Worm (Caenorhabditis elegans): Measurements from ENCODE around the gene his-24.

Gene his-24

DNA sequence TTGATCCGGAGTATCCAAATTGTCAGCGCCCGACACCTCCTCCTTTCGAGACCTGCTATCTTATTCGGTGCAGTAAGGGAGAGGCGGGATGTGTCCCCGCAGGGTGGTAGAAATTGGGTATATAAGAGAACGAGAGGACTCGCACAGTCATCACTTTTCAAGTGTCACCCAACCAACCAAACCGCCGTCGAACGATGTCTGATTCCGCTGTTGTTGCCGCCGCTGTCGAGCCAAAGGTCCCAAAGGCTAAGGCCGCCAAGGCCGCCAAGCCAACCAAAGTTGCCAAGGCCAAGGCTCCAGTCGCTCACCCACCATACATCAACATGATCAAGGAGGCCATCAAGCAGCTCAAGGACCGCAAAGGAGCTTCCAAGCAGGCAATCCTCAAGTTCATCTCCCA, at the start of gene his-24:
his-24 (plus strand) TSS at position 150 of the 400 bp plus-strand sequence.
- TF ChIP-seq mdl-1 (tag; optimal IDR thresholded peaks at IDR 0.05), result peak in 1 of 2 experiments; percentile 32
- TF ChIP-seq snpc-4 (tag; optimal IDR thresholded peaks at IDR 0.05), result peak; percentile 69
- no peak for TF ChIP-seq nhr-10 (tag; optimal IDR thresholded peaks at IDR 0.05)
- TF ChIP-seq ceh-16 (tag; optimal IDR thresholded peaks at IDR 0.05), result peak; percentile 63
- peak; percentile 72 for TF ChIP-seq sem-4 (tag; optimal IDR thresholded peaks at IDR 0.05)
- peak; percentile 53 for TF ChIP-seq lin-11 (tag; optimal IDR thresholded peaks at IDR 0.05)
- TF ChIP-seq C34F6.9 (tag; optimal IDR thresholded peaks at IDR 0.05), result peak; percentile 63
- TF ChIP-seq nhr-25 (tag; optimal IDR thresholded peaks at IDR 0.05), result peak; percentile 85
- TF ChIP-seq skn-1 (tag; optimal IDR thresholded peaks at IDR 0.05), result no peak
- TF ChIP-seq nhr-129 (tag; optimal IDR thresholded peaks at IDR 0.05), result peak; percentile 80
- peak; percentile 28 for TF ChIP-seq egl-27 (tag; optimal IDR thresholded peaks at IDR 0.05)
- TF ChIP-seq ztf-1 (GFP tag; conservative IDR thresholded peaks at IDR 0.05), result no peak
- no peak for TF ChIP-seq peb-1 (tag; optimal IDR thresholded peaks at IDR 0.05)
- peak; percentile 87 for TF ChIP-seq sma-9 (GFP tag; optimal IDR thresholded peaks at IDR 0.05)
- no peak for TF ChIP-seq sma-9 (tag; optimal IDR thresholded peaks at IDR 0.05)
- TF ChIP-seq F13H6.1 (tag; optimal IDR thresholded peaks at IDR 0.05), result peak; percentile 58
- peak; percentile 20 to 73 for TF ChIP-seq lsy-2 (tag; optimal IDR thresholded peaks at IDR 0.05)
- peak; percentile 26 for TF ChIP-seq ama-1 (optimal IDR thresholded peaks at IDR 0.05)
- TF ChIP-seq zag-1 (tag; optimal IDR thresholded peaks at IDR 0.05), result peak; percentile 65
- peak; percentile 75 for TF ChIP-seq crh-2 (tag; optimal IDR thresholded peaks at IDR 0.05)
- TF ChIP-seq gmeb-1 (tag; optimal IDR thresholded peaks at IDR 0.05), result peak; percentile 55
- peak; percentile 53 for TF ChIP-seq nhr-21 (tag; optimal IDR thresholded peaks at IDR 0.05)
- TF ChIP-seq ztf-4 (tag; optimal IDR thresholded peaks at IDR 0.05), result peak; percentile 11
- TF ChIP-seq elt-1 (tag; optimal IDR thresholded peaks at IDR 0.05), result no peak
- peak; percentile 73 for TF ChIP-seq lin-13 (GFP tag; optimal IDR thresholded peaks at IDR 0.05)
- TF ChIP-seq nhr-6 (tag; optimal IDR thresholded peaks at IDR 0.05), result peak; percentile 48
- no peak for TF ChIP-seq unc-62 (GFP tag; optimal IDR thresholded peaks at IDR 0.05)
- no peak for TF ChIP-seq mbf-1 (tag; optimal IDR thresholded peaks at IDR 0.05)
- no peak for TF ChIP-seq R02D3.7 (tag; optimal IDR thresholded peaks at IDR 0.05)
- TF ChIP-seq mab-5 (tag; optimal IDR thresholded peaks at IDR 0.05), result peak; percentile 50
- peak; percentile 93 for TF ChIP-seq fos-1 (tag; optimal IDR thresholded peaks at IDR 0.05)
- TF ChIP-seq unc-55 (GFP tag; optimal IDR thresholded peaks at IDR 0.05), result peak; percentile 76
- peak; percentile 60 for TF ChIP-seq sma-3 (GFP tag; optimal IDR thresholded peaks at IDR 0.05)

DNA sequence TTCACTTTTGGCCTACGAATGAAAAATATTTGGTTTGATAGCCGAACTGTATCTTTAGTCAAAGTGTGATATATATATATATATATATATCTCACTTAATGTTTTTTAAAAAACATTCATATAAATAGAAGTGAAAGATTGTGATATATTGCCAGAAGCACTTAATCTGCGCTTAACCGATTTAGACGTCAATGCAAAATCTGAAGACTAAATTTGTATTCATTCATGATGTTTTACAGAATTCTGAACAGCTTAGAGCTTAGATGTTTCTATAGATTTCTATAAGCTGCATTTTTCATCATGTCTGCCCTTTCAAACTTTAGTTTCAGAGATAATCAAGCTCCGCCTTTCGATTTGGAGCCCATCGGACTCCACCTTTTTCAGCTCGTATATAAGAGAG, 47.6 kb upstream of the his-24 start, which contains the start of gene F23D12.3:
F23D12.3 (plus strand) TSS at position 301 of the 400 bp plus-strand sequence.
- TF ChIP-seq unc-39 (tag; optimal IDR thresholded peaks at IDR 0.05), result no peak
- TF ChIP-seq Y55F3AM.14 (GFP tag; optimal IDR thresholded peaks at IDR 0.05), result no peak
- TF ChIP-seq ZK546.5 (tag; optimal IDR thresholded peaks at IDR 0.05), result no peak
- no peak for TF ChIP-seq egl-27 (tag; optimal IDR thresholded peaks at IDR 0.05)
- TF ChIP-seq nhr-6 (tag; optimal IDR thresholded peaks at IDR 0.05), result no peak
- TF ChIP-seq nhr-25 (tag; optimal IDR thresholded peaks at IDR 0.05), result no peak
- TF ChIP-seq nhr-10 (tag; optimal IDR thresholded peaks at IDR 0.05), result no peak
- no peak for TF ChIP-seq unc-55 (GFP tag; optimal IDR thresholded peaks at IDR 0.05)
- TF ChIP-seq nhr-129 (tag; optimal IDR thresholded peaks at IDR 0.05), result no peak
- no peak for TF ChIP-seq mdl-1 (tag; optimal IDR thresholded peaks at IDR 0.05)

DNA sequence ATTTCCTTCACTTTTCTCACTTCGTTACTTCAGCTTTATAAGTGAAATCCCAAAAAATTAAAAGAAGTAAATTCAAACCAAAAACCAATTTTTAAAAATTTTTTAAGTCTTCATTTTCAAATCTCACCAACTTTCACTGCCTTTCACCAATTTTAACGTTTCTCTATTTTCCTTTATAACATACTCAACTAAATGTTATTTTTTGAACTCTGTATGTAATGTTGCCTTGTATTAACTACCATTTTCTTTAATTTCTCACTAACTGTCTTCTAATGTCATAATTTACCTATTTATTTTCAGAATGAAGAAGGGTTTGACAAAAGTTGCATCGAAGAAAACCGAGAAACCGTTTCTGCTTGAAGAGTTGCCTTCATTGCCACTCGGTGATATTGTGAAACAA, 45.2 kb upstream of the his-24 start, which contains the start of gene F23D12.4:
F23D12.4 (plus strand) TSS at position 301 of the 400 bp plus-strand sequence.
- TF ChIP-seq sma-9 (GFP tag; optimal IDR thresholded peaks at IDR 0.05) (no peak), sma-9 (tag; optimal IDR thresholded peaks at IDR 0.05) (no peak), ztf-4 (tag; optimal IDR thresholded peaks at IDR 0.05) (no peak), elt-1 (tag; optimal IDR thresholded peaks at IDR 0.05) (no peak), lsy-2 (tag; optimal IDR thresholded peaks at IDR 0.05) (no peak), nhr-25 (tag; optimal IDR thresholded peaks at IDR 0.05) (no peak), ama-1 (optimal IDR thresholded peaks at IDR 0.05) (no peak), nhr-77 (tag; optimal IDR thresholded peaks at IDR 0.05) (no peak), mdl-1 (tag; optimal IDR thresholded peaks at IDR 0.05) (no peak), peb-1 (tag; optimal IDR thresholded peaks at IDR 0.05) (no peak), nhr-23 (tag; optimal IDR thresholded peaks at IDR 0.05) (no peak)

DNA sequence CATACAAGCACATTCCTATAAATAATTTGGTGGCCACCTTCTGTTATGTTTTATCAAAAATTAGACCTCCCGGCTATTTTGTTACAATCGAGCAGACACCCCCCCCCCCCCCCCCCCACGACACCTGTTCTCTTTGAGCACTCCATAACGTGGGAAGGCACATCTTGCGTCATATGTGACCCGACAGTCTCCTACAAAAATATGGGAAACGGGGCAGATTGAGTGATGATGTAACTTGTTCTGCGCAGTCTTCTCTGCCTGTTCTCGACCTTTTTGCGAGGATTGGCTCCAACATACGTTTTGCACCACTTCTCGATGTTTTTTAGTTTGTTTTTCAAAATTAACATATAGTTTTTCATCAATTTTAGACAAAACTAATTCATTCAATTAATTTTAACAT, 42.4 kb upstream of the his-24 start:
- no peak for TF ChIP-seq unc-39 (tag; optimal IDR thresholded peaks at IDR 0.05)
- no peak for TF ChIP-seq skn-1 (tag; optimal IDR thresholded peaks at IDR 0.05)
- TF ChIP-seq crh-2 (tag; optimal IDR thresholded peaks at IDR 0.05), result no peak
- TF ChIP-seq lsy-2 (tag; optimal IDR thresholded peaks at IDR 0.05), result no peak
- no peak for TF ChIP-seq nhr-25 (tag; optimal IDR thresholded peaks at IDR 0.05)
- no peak for TF ChIP-seq nhr-6 (tag; optimal IDR thresholded peaks at IDR 0.05)
- TF ChIP-seq unc-55 (GFP tag; optimal IDR thresholded peaks at IDR 0.05), result no peak
- no peak for TF ChIP-seq elt-1 (tag; optimal IDR thresholded peaks at IDR 0.05)
- TF ChIP-seq Y55F3AM.14 (GFP tag; optimal IDR thresholded peaks at IDR 0.05), result no peak
- no peak for TF ChIP-seq lin-11 (tag; optimal IDR thresholded peaks at IDR 0.05)
- TF ChIP-seq gmeb-1 (tag; optimal IDR thresholded peaks at IDR 0.05), result no peak
- TF ChIP-seq mab-5 (tag; optimal IDR thresholded peaks at IDR 0.05), result no peak
- no peak for TF ChIP-seq fos-1 (tag; optimal IDR thresholded peaks at IDR 0.05)
- no peak for TF ChIP-seq lin-13 (GFP tag; optimal IDR thresholded peaks at IDR 0.05)
- TF ChIP-seq unc-62 (GFP tag; optimal IDR thresholded peaks at IDR 0.05), result no peak

All from whole organism, L2 larva.